Worm (Caenorhabditis elegans): Measurements from ENCODE around the gene T01B7.13.

The T01B7.13 gene

ce11 chrII:8743379-8744173 lies 28.4 kb downstream of the T01B7.13 start, which contains the start of gene mak-1 (continued):
- TF ChIP-seq madf-9 (GFP tag; conservative IDR thresholded peaks at IDR 0.05) (peak; percentile 36; the same call in 1 of the 2 replicates), nhr-11 (tag; optimal IDR thresholded peaks at IDR 0.05) (peak; percentile 23)

ce11 chrII:8744555-8745448 lies 29.6 kb downstream of the T01B7.13 start:
- TF ChIP-seq nhr-28 (tag; optimal IDR thresholded peaks at IDR 0.05) (peak; percentile 47), dmd-8 (GFP tag; IDR thresholded peaks at IDR 0.05) (no peak), set-16 (GFP tag; IDR thresholded peaks at IDR 0.05) (no peak), ZK546.5 (tag; optimal IDR thresholded peaks at IDR 0.05) (no peak), nhr-111 (GFP tag; optimal IDR thresholded peaks at IDR 0.05) (no peak), pqm-1 (tag; optimal IDR thresholded peaks at IDR 0.05) (no peak), lin-13 (GFP tag; optimal IDR thresholded peaks at IDR 0.05) (no peak), cey-2 (tag; optimal IDR thresholded peaks at IDR 0.05; ENCODE audit: borderline replicate concordance, insufficient read depth) (no peak), madf-9 (GFP tag; conservative IDR thresholded peaks at IDR 0.05) (no peak), aly-2 (tag; optimal IDR thresholded peaks at IDR 0.05) (no peak), snpc-1.2 (GFP tag; IDR thresholded peaks at IDR 0.05) (no peak), nhr-76 (tag; optimal IDR thresholded peaks at IDR 0.05) (no peak), fos-1 (tag; optimal IDR thresholded peaks at IDR 0.05) (no peak), ztf-7 (tag; optimal IDR thresholded peaks at IDR 0.05) (no peak), mxl-3 (GFP tag; optimal IDR thresholded peaks at IDR 0.05) (peak; percentile 40), nhr-41 (GFP tag; IDR thresholded peaks at IDR 0.05) (no peak), aha-1 (tag) (peak; percentile 95), F37D6.2 (tag; optimal IDR thresholded peaks at IDR 0.05) (no peak), ceh-32 (tag; optimal IDR thresholded peaks at IDR 0.05; ENCODE audit: poor library complexity) (no peak), nhr-10 (tag; optimal IDR thresholded peaks at IDR 0.05) (no peak), zag-1 (tag; optimal IDR thresholded peaks at IDR 0.05) (no peak), F44E2.7 (GFP tag; IDR thresholded peaks at IDR 0.05) (no peak), T20F7.1 (GFP tag; optimal IDR thresholded peaks at IDR 0.05) (peak; percentile 4), attf-4 (tag; optimal IDR thresholded peaks at IDR 0.05) (no peak), dpl-1 (GFP tag; optimal IDR thresholded peaks at IDR 0.05) (no peak), hlh-30 (tag; optimal IDR thresholded peaks at IDR 0.05; ENCODE audit: insufficient read depth) (peak; percentile 26), spr-1 (tag; optimal IDR thresholded peaks at IDR 0.05) (no peak), mep-1 (tag; optimal IDR thresholded peaks at IDR 0.05) (peak; percentile 11), nhr-42 (GFP tag; IDR thresholded peaks at IDR 0.05) (0 out of 2 replicates have a peak, but pooled peaks have one; percentile 12), tra-1 (GFP tag; IDR thresholded peaks at IDR 0.05) (no peak), Y105C5A.15 (GFP tag; IDR thresholded peaks at IDR 0.05) (no peak), madf-5 (GFP tag; IDR thresholded peaks at IDR 0.05) (0 out of 4 replicates have a peak, but pooled peaks of 1 of the 2 experiments have one; percentile 3), nhr-102 (tag; optimal IDR thresholded peaks at IDR 0.05) (no peak), zip-11 (GFP tag; IDR thresholded peaks at IDR 0.05) (no peak), lin-29 (GFP tag; IDR thresholded peaks at IDR 0.05) (no peak), Y5F2A.4 (GFP tag; optimal IDR thresholded peaks at IDR 0.05) (no peak), mdt-29 (GFP tag; IDR thresholded peaks at IDR 0.05) (no peak; the same call in 1 of the 2 replicates), Y75B8A.6 (GFP tag; IDR thresholded peaks at IDR 0.05) (0 out of 2 replicates have a peak, but pooled peaks have one; percentile 8), nhr-25 (tag; optimal IDR thresholded peaks at IDR 0.05; ENCODE audit: borderline replicate concordance, insufficient read depth) (peak; percentile 38), mxl-2 (GFP tag; conservative IDR thresholded peaks at IDR 0.05) (no peak), unc-39 (tag; optimal IDR thresholded peaks at IDR 0.05) (no peak), daf-19 (GFP tag; conservative IDR thresholded peaks at IDR 0.05) (no peak), Y48G9A.11 (GFP tag; IDR thresholded peaks at IDR 0.05) (no peak; the same call in 1 of the 2 replicates), zfp-2 (tag; optimal IDR thresholded peaks at IDR 0.05) (no peak)

All from whole organism, L4 larva.